Worm (Caenorhabditis elegans) whole organism, young adult: ENCODE data around the gene nhr-146.

Source experiments
- B0019.2 ChIP-seq: fragments of 200-800 bp; sonication (Bioruptor generic); conservative IDR thresholded peaks from 2 replicates; pipeline ENCODE4 v1.3.6; 2022; ENCODE audit warnings: missing genetic modification reagents, missing genetic modification characterization, missing compliant biosample characterization
- C17E4.6 ChIP-seq: fragments of 200-800 bp; sonication (Bioruptor generic); IDR thresholded peaks from 2 replicates; pipeline ENCODE4 v1.3.6; 2022; ENCODE audit warnings: missing genetic modification reagents, missing genetic modification characterization, missing compliant biosample characterization
- F33H1.4 ChIP-seq: fragments of 200-800 bp; sonication (Bioruptor generic); IDR thresholded peaks from 2 replicates; pipeline ENCODE4 v1.3.6; 2022; ENCODE audit warnings: missing genetic modification reagents, missing genetic modification characterization, missing compliant biosample characterization
- F57A8.1 ChIP-seq: fragments of 200-800 bp; sonication (Bioruptor generic); optimal IDR thresholded peaks from 2 replicates; lab custom pipeline; 2018; ENCODE audit warnings: mild to moderate bottlenecking, missing genetic modification characterization, moderate library complexity, missing compliant biosample characterization
- ekl-4 ChIP-seq: fragments of 200-800 bp; sonication (Bioruptor generic); IDR thresholded peaks from 2 replicates; pipeline ENCODE4 v1.3.6; 2022; ENCODE audit warnings: missing genetic modification reagents, missing genetic modification characterization, missing compliant biosample characterization
- hlh-26 ChIP-seq: fragments of 200-800 bp; sonication (Bioruptor generic); conservative IDR thresholded peaks from 2 replicates; pipeline ENCODE4 v1.3.6; 2022; ENCODE audit warnings: missing genetic modification reagents, missing genetic modification characterization, missing compliant biosample characterization
- nfya-1 ChIP-seq: sonication (generic microtip); optimal IDR thresholded peaks from 2 replicates; lab custom pipeline; 2017; ENCODE audit warnings: antibody characterized with exemption, missing compliant biosample characterization, missing genetic modification characterization, borderline replicate concordance; ENCODE audit not compliant: insufficient read depth
- nhr-90 ChIP-seq: sonication (generic microtip); optimal IDR thresholded peaks from 2 replicates; lab custom pipeline; 2016; ENCODE audit warnings: missing genotype, mild to moderate bottlenecking, missing genetic modification characterization, missing compliant biosample characterization
- sdz-38 ChIP-seq: sonication (generic microtip); optimal IDR thresholded peaks from 2 replicates; lab custom pipeline; 2016; ENCODE audit warnings: missing genotype, missing genetic modification characterization, missing compliant biosample characterization
- unc-130 ChIP-seq: sonication (generic microtip); optimal IDR thresholded peaks from 2 replicates; lab custom pipeline; 2016; ENCODE audit warnings: missing genetic modification reagents, missing genetic modification characterization, missing compliant biosample characterization
- ztf-28 ChIP-seq: fragments of 200-800 bp; sonication (Bioruptor generic); IDR thresholded peaks from 2 replicates; pipeline ENCODE4 v1.3.6; 2022; ENCODE audit warnings: missing genetic modification reagents, missing genetic modification characterization, missing compliant biosample characterization

ce11 chrIV:1595802-1596201 is 30.8 kb upstream of the nhr-146 start, which contains the start of gene npp-8:
- no peak for TF ChIP-seq hlh-26 (GFP tag; lab: Robert Waterston, UW)
- TF ChIP-seq C17E4.6 (GFP tag; lab: Robert Waterston, UW): peak; percentile 78
- TF ChIP-seq B0019.2 (GFP tag; lab: Robert Waterston, UW): 0 out of 2 replicates have a peak, but pooled peaks have one; percentile 25
- TF ChIP-seq sdz-38 (tag; lab: Kevin White, UChicago): no peak
- TF ChIP-seq F57A8.1 (GFP tag; lab: Kevin White, UChicago): no peak
- TF ChIP-seq nhr-90 (tag; lab: Kevin White, UChicago): peak; percentile 24
- peak; percentile 80 for TF ChIP-seq ekl-4 (GFP tag; lab: Robert Waterston, UW)
- no peak for TF ChIP-seq nfya-1 (tag; lab: Kevin White, UChicago)
- peak; percentile 67; the same call in 1 of the 2 replicates for TF ChIP-seq ztf-28 (GFP tag; lab: Robert Waterston, UW)
- TF ChIP-seq unc-130 (GFP tag; lab: Kevin White, UChicago): peak; percentile 83
- TF ChIP-seq F33H1.4: peak; percentile 81
